Worm (Caenorhabditis elegans): ENCODE results near the gene rocf-1.

DNA sequence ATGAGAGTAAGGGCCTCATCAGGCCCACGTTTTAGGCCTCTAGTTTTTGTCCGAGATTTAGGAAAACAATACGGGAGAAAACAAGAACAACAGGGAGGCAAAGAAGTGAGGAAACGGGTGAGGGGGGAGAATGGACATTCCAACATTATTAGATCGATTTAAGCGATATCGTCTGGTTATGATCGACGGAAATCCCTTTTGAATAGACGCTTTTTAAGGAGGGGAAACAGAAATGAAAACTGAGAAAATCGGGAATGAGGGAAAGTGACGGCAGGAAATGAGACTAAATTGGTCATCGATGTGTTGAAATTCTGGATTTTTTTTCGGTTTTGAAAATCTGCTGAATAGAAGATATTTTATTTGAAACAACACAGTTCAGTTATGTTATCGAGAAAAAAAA lies at the start of gene rocf-1:
- TF ChIP-seq Y116A8C.19 (tag; optimal IDR thresholded peaks at IDR 0.05; ENCODE audit: borderline replicate concordance) (no peak), unc-130 (tag; optimal IDR thresholded peaks at IDR 0.05) (no peak), hpl-2 (GFP tag; optimal IDR thresholded peaks at IDR 0.05) (no peak), egl-27 (tag; optimal IDR thresholded peaks at IDR 0.05) (no peak), nhr-76 (tag; optimal IDR thresholded peaks at IDR 0.05) (no peak), skn-1 (tag; optimal IDR thresholded peaks at IDR 0.05) (no peak), sup-37 (GFP tag; optimal IDR thresholded peaks at IDR 0.05) (no peak), pqm-1 (tag; optimal IDR thresholded peaks at IDR 0.05) (no peak), unc-62 (GFP tag; optimal IDR thresholded peaks at IDR 0.05) (no peak), unc-86 (tag; optimal IDR thresholded peaks at IDR 0.05) (no peak)
